Fruit fly (Drosophila melanogaster) whole organism, embryonic: Measurements from ENCODE around the gene barc.

Experiments
- CG10543 ChIP-seq: fragments of 200-800 bp; sonication (Bioruptor generic); optimal IDR thresholded peaks from 3 replicates; lab custom pipeline; 2017; ENCODE audit warnings: missing biosample characterization, mild to moderate bottlenecking, missing genetic modification characterization, moderate library complexity
- CG11695 ChIP-seq: fragments of 200-800 bp; sonication (Bioruptor generic); IDR thresholded peaks from 3 replicates; pipeline ENCODE4 v1.3.6; 2022; ENCODE audit warnings: missing biosample characterization, missing genetic modification characterization
- CG12769 ChIP-seq: fragments of 200-800 bp; sonication (Bioruptor generic); optimal IDR thresholded peaks from 2 replicates; lab custom pipeline; 2019; ENCODE audit warnings: missing biosample characterization, mild to moderate bottlenecking, missing genetic modification characterization, moderate library complexity
- CG15601 ChIP-seq: fragments of 200-800 bp; sonication (Bioruptor generic); optimal IDR thresholded peaks from 3 replicates; lab custom pipeline; 2019; ENCODE audit warnings: missing biosample characterization, mild to moderate bottlenecking, missing genetic modification characterization, moderate library complexity
- CG15696 ChIP-seq: fragments of 200-800 bp; sonication (Bioruptor generic); optimal IDR thresholded peaks from 2 replicates; lab custom pipeline; 2019; ENCODE audit warnings: missing biosample characterization, mild to moderate bottlenecking, missing genetic modification characterization, moderate library complexity
- CG17361 ChIP-seq: fragments of 200-800 bp; sonication (Bioruptor generic); IDR thresholded peaks from 3 replicates; pipeline ENCODE4 v1.3.6; 2022; ENCODE audit warnings: missing biosample characterization, missing genetic modification characterization
- CG17612 ChIP-seq: fragments of 200-800 bp; sonication (Bioruptor generic); IDR thresholded peaks from 2 replicates; pipeline ENCODE4 v1.3.6; 2022; ENCODE audit warnings: missing biosample characterization, missing genetic modification characterization
- CG30403 ChIP-seq: fragments of 200-800 bp; sonication (Bioruptor generic); optimal IDR thresholded peaks from 3 replicates; lab custom pipeline; 2016; ENCODE audit warnings: missing biosample characterization, missing genetic modification characterization
- CG3281 ChIP-seq: fragments of 200-800 bp; sonication (Bioruptor generic); optimal IDR thresholded peaks from 3 replicates; lab custom pipeline; 2017; ENCODE audit warnings: missing biosample characterization, mild to moderate bottlenecking, missing genetic modification characterization
- CG6175 ChIP-seq: fragments of 200-800 bp; sonication (Bioruptor generic); IDR thresholded peaks from 3 replicates; pipeline ENCODE4 v1.3.6; 2022; ENCODE audit warnings: missing biosample characterization, missing genetic modification characterization
- CG6683 ChIP-seq: fragments of 200-800 bp; sonication (Bioruptor generic); optimal IDR thresholded peaks from 2 replicates; lab custom pipeline; 2017; ENCODE audit warnings: missing biosample characterization, mild to moderate bottlenecking, missing genetic modification characterization, missing genetic modification reagents
- CG7372 ChIP-seq: fragments of 200-800 bp; sonication (Bioruptor generic); IDR thresholded peaks from 2 replicates; pipeline ENCODE4 v1.3.6; 2022; ENCODE audit warnings: missing biosample characterization, missing genetic modification characterization
- CG7963 ChIP-seq: fragments of 200-800 bp; sonication (Bioruptor generic); IDR thresholded peaks from 3 replicates; pipeline ENCODE4 v1.3.6; 2022; ENCODE audit warnings: missing biosample characterization, missing genetic modification characterization; ENCODE audit not compliant: partially characterized antibody
- Camta ChIP-seq: fragments of 200-800 bp; sonication (Bioruptor generic); optimal IDR thresholded peaks from 2 replicates; lab custom pipeline; 2016; ENCODE audit warnings: missing biosample characterization, missing genetic modification characterization
- Dek ChIP-seq: fragments of 200-800 bp; sonication (Bioruptor generic); optimal IDR thresholded peaks from 3 replicates; lab custom pipeline; 2019; ENCODE audit warnings: missing biosample characterization, mild to moderate bottlenecking, missing genetic modification characterization, moderate library complexity
- Dfd ChIP-seq, 2 experiments: fragments of >200 bp; optimal IDR thresholded peaks; 2 replicates each; lab custom pipeline; 2017; ENCODE audit warnings: missing biosample characterization in 2 of 2, missing genetic modification characterization in 2 of 2
- HmgZ ChIP-seq: fragments of 200-800 bp; sonication (Bioruptor generic); optimal IDR thresholded peaks from 2 replicates; lab custom pipeline; 2018; ENCODE audit warnings: missing biosample characterization, mild to moderate bottlenecking, missing genetic modification characterization
- Hmr ChIP-seq: fragments of 200-800 bp; sonication (Bioruptor generic); optimal IDR thresholded peaks from 3 replicates; lab custom pipeline; 2017; ENCODE audit warnings: mild to moderate bottlenecking, missing biosample characterization, missing genetic modification reagents, missing genetic modification characterization
- Hr51 ChIP-seq, 2 experiments: fragments of 200-800 bp; sonication (Bioruptor generic); optimal IDR thresholded peaks; 2 replicates in 1 of 2; 3 replicates in 1 of 2; lab custom pipeline; 2016 to 2018; ENCODE audit warnings: missing biosample characterization in 2 of 2, missing genetic modification characterization in 2 of 2, mild to moderate bottlenecking in 1 of 2, moderate library complexity in 1 of 2
- Kr ChIP-seq: fragments of 200-800 bp; sonication (Bioruptor generic); optimal IDR thresholded peaks from 2 replicates; lab custom pipeline; 2017; ENCODE audit warnings: missing biosample characterization, mild to moderate bottlenecking, missing genetic modification characterization
- Nf-YC ChIP-seq: fragments of 200-800 bp; optimal IDR thresholded peaks from 3 replicates; lab custom pipeline; 2019; ENCODE audit warnings: missing biosample characterization, mild to moderate bottlenecking, missing genetic modification characterization, moderate library complexity
- chm ChIP-seq: fragments of 200-800 bp; sonication (Bioruptor generic); IDR thresholded peaks from 2 replicates; pipeline ENCODE4 v1.3.6; 2022; ENCODE audit warnings: missing biosample characterization, missing genetic modification characterization
- dmrt99B ChIP-seq: fragments of 200-800 bp; sonication (Bioruptor generic); optimal IDR thresholded peaks from 2 replicates; lab custom pipeline; 2018; ENCODE audit warnings: missing biosample characterization, mild to moderate bottlenecking, missing genetic modification characterization, moderate library complexity
- dysf ChIP-seq: fragments of 200-800 bp; sonication (Bioruptor generic); IDR thresholded peaks from 3 replicates; pipeline ENCODE4 v1.3.6; 2022; ENCODE audit warnings: missing biosample characterization, missing genetic modification characterization
- grau ChIP-seq: fragments of 200-800 bp; optimal IDR thresholded peaks from 3 replicates; lab custom pipeline; 2019; ENCODE audit warnings: missing biosample characterization, mild to moderate bottlenecking, missing genetic modification characterization, moderate library complexity
- ind ChIP-seq: fragments of 200-800 bp; sonication (Bioruptor generic); optimal IDR thresholded peaks from 3 replicates; lab custom pipeline; 2016; ENCODE audit warnings: missing biosample characterization, missing genetic modification characterization
- lola ChIP-seq, 3 experiments: fragments of >200 bp in 2 of 3; fragments of 200-800 bp in 1 of 3; sonication (Bioruptor generic) in 1 of 3; optimal IDR thresholded peaks; 2 replicates each; lab custom pipeline; 2017 to 2019; ENCODE audit warnings: missing biosample characterization in 3 of 3, missing genetic modification characterization in 3 of 3, mild to moderate bottlenecking in 1 of 3, moderate library complexity in 1 of 3
- nau ChIP-seq: fragments of 200-800 bp; sonication (Bioruptor generic); optimal IDR thresholded peaks from 3 replicates; lab custom pipeline; 2017; ENCODE audit warnings: missing biosample characterization, mild to moderate bottlenecking, missing genetic modification characterization, missing genetic modification reagents
- nerfin-1 ChIP-seq: fragments of 200-800 bp; sonication (Bioruptor generic); optimal IDR thresholded peaks from 3 replicates; lab custom pipeline; 2019; ENCODE audit warnings: missing biosample characterization, mild to moderate bottlenecking, missing genetic modification characterization, moderate library complexity
- nerfin-2 ChIP-seq: fragments of 200-800 bp; sonication (Bioruptor generic); IDR thresholded peaks from 2 replicates; pipeline ENCODE4 v1.3.6; 2022; ENCODE audit warnings: missing biosample characterization, missing genetic modification characterization; ENCODE audit not compliant: partially characterized antibody
- sd ChIP-seq: fragments of 200-800 bp; sonication (Bioruptor generic); optimal IDR thresholded peaks from 3 replicates; lab custom pipeline; 2018; ENCODE audit warnings: missing biosample characterization, mild to moderate bottlenecking, missing genetic modification characterization, moderate library complexity
- sens ChIP-seq: fragments of 200-800 bp; sonication (Bioruptor generic); peaks from one replicate; lab custom pipeline; 2016; ENCODE audit warnings: missing biosample characterization, missing genetic modification characterization
- sima ChIP-seq: fragments of 200-800 bp; sonication (Bioruptor generic); optimal IDR thresholded peaks from 2 replicates; lab custom pipeline; 2016; ENCODE audit warnings: missing biosample characterization, missing genetic modification characterization
- sr ChIP-seq: fragments of 200-800 bp; sonication (Bioruptor generic); IDR thresholded peaks from 3 replicates; pipeline ENCODE4 v1.3.6; 2022; ENCODE audit warnings: missing biosample characterization, missing genetic modification characterization
- trem ChIP-seq: fragments of 200-800 bp; optimal IDR thresholded peaks from 3 replicates; lab custom pipeline; 2019; ENCODE audit warnings: missing biosample characterization, mild to moderate bottlenecking, missing genetic modification characterization, moderate library complexity
- twi ChIP-seq: fragments of 200-800 bp; optimal IDR thresholded peaks from 2 replicates; lab custom pipeline; 2019; ENCODE audit warnings: missing biosample characterization, mild to moderate bottlenecking, missing genetic modification characterization, moderate library complexity
- zf30C ChIP-seq: fragments of 200-800 bp; sonication (Bioruptor generic); optimal IDR thresholded peaks from 3 replicates; lab custom pipeline; 2018; ENCODE audit warnings: missing biosample characterization, mild to moderate bottlenecking, missing genetic modification characterization

Gene barc

dm6 chr3L:21380581-21381175 is 52.3 kb downstream of the barc start (continued):
- TF ChIP-seq sens (GFP tag; lab: Kevin White, UChicago) (peak; percentile 25), grau (tag; lab: Kevin White, UChicago) (no peak), Camta (GFP tag; lab: Kevin White, UChicago) (no peak), nerfin-2 (no peak), CG15601 (no peak), sr (GFP tag; lab: Robert Waterston, UW) (no peak), dmrt99B (tag; lab: Kevin White, UChicago) (peak; percentile 8), nerfin-1 (no peak), zf30C (GFP tag; lab: Kevin White, UChicago) (no peak)

- TF ChIP-seq trem (no peak), dysf (GFP tag; lab: Robert Waterston, UW) (0 out of 3 replicates have a peak, but pooled peaks have one; percentile 36), Kr (GFP tag; lab: Kevin White, UChicago) (no peak), CG7372 (GFP tag; lab: Robert Waterston, UW) (no peak), lola (GFP tag; optimal IDR thresholded peaks at IDR 0.05; lab: Kevin White, UChicago) (no peak), CG17361 (GFP tag; lab: Robert Waterston, UW) (0 out of 3 replicates have a peak, but pooled peaks have one; percentile 2), CG17612 (GFP tag; lab: Robert Waterston, UW) (no peak), dmrt99B (tag; lab: Kevin White, UChicago) (no peak), Hmr (GFP tag; lab: Kevin White, UChicago) (peak; percentile 2), CG3281 (no peak), sima (no peak), CG11695 (GFP tag; lab: Robert Waterston, UW) (no peak), Hr51 (GFP tag; optimal IDR thresholded peaks at IDR 0.05; lab: Kevin White, UChicago) (peak in 1 of 2 experiments; percentile 25), sr (GFP tag; lab: Robert Waterston, UW) (peak; percentile 99), CG6175 (peak; percentile 66; the same call in 1 of the 3 replicates), CG12769 (tag; lab: Kevin White, UChicago) (peak; percentile 90), sd (tag; lab: Kevin White, UChicago) (peak; percentile 15), Nf-YC (tag; lab: Kevin White, UChicago) (no peak), nau (GFP tag; lab: Kevin White, UChicago) (peak; percentile 81), HmgZ (tag; lab: Kevin White, UChicago) (no peak), CG15696 (tag; lab: Kevin White, UChicago) (no peak), CG6683 (GFP tag; lab: Kevin White, UChicago) (no peak), CG7963 (GFP tag; lab: Robert Waterston, UW) (0 out of 3 replicates have a peak, but pooled peaks have one; percentile 17), chm (GFP tag; lab: Robert Waterston, UW) (no peak), Dek (tag; lab: Kevin White, UChicago) (no peak), Dfd (GFP tag; optimal IDR thresholded peaks at IDR 0.05; lab: Kevin White, UChicago) (no peak), CG10543 (GFP tag; lab: Kevin White, UChicago) (no peak), CG30403 (GFP tag; lab: Kevin White, UChicago) (no peak), twi (peak; percentile 62), ind (GFP tag; lab: Kevin White, UChicago) (no peak)
Measured at dm6 chr3L:21380126-21380525, 52.8 kb downstream of the barc start.
